ENCODE assay signal across 1 fruit fly cellular context in the genomic region with DNA sequence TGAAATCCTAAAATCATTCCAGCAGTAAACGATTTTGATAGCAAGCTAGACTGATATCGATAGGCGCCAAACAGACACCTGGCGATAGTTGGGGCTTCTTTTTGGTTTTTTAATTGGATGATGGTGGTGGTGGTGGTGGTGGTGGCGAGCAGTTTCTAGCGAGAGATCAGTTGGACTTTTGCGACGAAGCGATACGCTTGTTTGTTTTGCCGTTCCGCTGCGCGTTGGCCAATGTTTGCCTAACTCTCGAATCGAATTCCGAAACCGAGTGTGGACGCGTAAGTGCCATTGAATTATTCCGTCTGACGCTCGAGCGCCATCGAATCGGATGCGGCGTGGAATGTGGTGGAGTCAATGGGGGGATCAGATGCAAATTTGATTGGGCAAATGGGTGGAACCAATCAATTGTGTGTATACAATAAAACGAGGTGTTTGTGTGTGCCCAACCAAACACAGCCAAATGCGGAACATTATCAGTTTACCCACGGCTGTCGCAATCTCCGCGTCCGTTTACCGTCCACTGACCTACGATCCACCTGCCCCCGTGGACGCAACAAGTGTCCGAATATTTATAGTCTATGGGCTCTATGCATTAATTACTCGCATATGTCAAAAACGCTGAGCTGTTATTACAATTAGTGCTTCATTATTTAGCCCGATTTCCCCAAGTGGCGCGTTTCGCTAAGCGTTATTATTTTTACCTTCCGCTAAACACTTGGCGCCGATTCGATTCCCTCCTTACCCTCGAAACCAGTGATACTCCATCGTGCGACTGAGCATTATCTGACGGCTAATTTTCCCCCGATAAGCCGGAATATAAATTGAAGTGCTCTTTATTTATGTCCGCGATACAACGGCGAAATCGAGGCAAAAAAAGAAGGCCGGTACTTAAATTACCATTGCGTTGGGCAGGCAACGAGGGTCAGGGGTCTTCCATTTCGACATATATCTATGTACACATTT.
TF ChIP-seq lines count a peak whose summit lies in the region.

Gene CG17292, plus strand, starts transcription at position 91 of the 963 bp plus-strand sequence.

TF ChIP-seq in whole organism, embryonic, 481 proteins besides CTCF, POLR2A, EP300 and RAD21 (continued from another document):
- TF ChIP-seq sqz (GFP tag; optimal IDR thresholded peaks at IDR 0.05; lab: Kevin White, UChicago) (no peak), CG8924 (tag; optimal IDR thresholded peaks at IDR 0.05; lab: Kevin White, UChicago) (peak; percentile 43), ro (GFP tag; IDR thresholded peaks at IDR 0.05; lab: Robert Waterston, UW) (no peak), gcm (GFP tag; optimal IDR thresholded peaks at IDR 0.05; lab: Kevin White, UChicago) (peak; percentile 59), chinmo (GFP tag; IDR thresholded peaks at IDR 0.05; lab: Robert Waterston, UW; ENCODE audit: partially characterized antibody) (peak; percentile 93), CG8359 (GFP tag; optimal IDR thresholded peaks at IDR 0.05; lab: Kevin White, UChicago; ENCODE audit: borderline replicate concordance) (no peak), CG1233 (GFP tag; optimal IDR thresholded peaks at IDR 0.05; lab: Kevin White, UChicago) (peak; percentile 4), CG11398 (GFP tag; optimal IDR thresholded peaks at IDR 0.05; lab: Kevin White, UChicago) (peak; percentile 50), CG15269 (tag; optimal IDR thresholded peaks at IDR 0.05; lab: Kevin White, UChicago) (peak; percentile 63), pan (optimal IDR thresholded peaks at IDR 0.05; lab: Kevin White, UChicago) (no peak), pan (GFP tag; optimal IDR thresholded peaks at IDR 0.05 in 1 of 2, IDR thresholded peaks at IDR 0.05 in 1 of 2) (peak in 1 of 2 experiments; percentile 72), Poxn (GFP tag; IDR thresholded peaks at IDR 0.05; lab: Robert Waterston, UW) (no peak), nerfin-2 (GFP tag; IDR thresholded peaks at IDR 0.05; lab: Robert Waterston, UW; ENCODE audit: partially characterized antibody) (peak; percentile 83), toy (GFP tag; IDR thresholded peaks at IDR 0.05; lab: Robert Waterston, UW) (no peak), row (GFP tag; IDR thresholded peaks at IDR 0.05; lab: Robert Waterston, UW) (peak; percentile 60), sd (tag; optimal IDR thresholded peaks at IDR 0.05; lab: Kevin White, UChicago) (peak; percentile 97), her (GFP tag; optimal IDR thresholded peaks at IDR 0.05; lab: Kevin White, UChicago) (peak; percentile 19), CG4404 (GFP tag; IDR thresholded peaks at IDR 0.05; lab: Robert Waterston, UW) (no peak), CG32772 (GFP tag; IDR thresholded peaks at IDR 0.05; lab: Robert Waterston, UW) (peak; percentile 31; the same call in 1 of the 2 replicates), CG30403 (GFP tag; optimal IDR thresholded peaks at IDR 0.05; lab: Kevin White, UChicago) (no peak), CG17829 (tag; optimal IDR thresholded peaks at IDR 0.05; lab: Kevin White, UChicago) (no peak), kah (GFP tag; optimal IDR thresholded peaks at IDR 0.05; lab: Kevin White, UChicago) (peak; percentile 86), CG2889 (GFP tag; IDR thresholded peaks at IDR 0.05; lab: Robert Waterston, UW) (no peak), CG11695 (GFP tag; IDR thresholded peaks at IDR 0.05; lab: Robert Waterston, UW) (peak; percentile 48; the same call in 1 of the 3 replicates), Xbp1 (GFP tag; optimal IDR thresholded peaks at IDR 0.05; lab: Kevin White, UChicago) (peak; percentile 12), D19B (GFP tag; optimal IDR thresholded peaks at IDR 0.05; lab: Kevin White, UChicago) (no peak), cwo (GFP tag; optimal IDR thresholded peaks at IDR 0.05; lab: Kevin White, UChicago) (peak; percentile 52), h (optimal IDR thresholded peaks at IDR 0.05; lab: Kevin White, UChicago) (no peak), CG8290 (GFP tag; optimal IDR thresholded peaks at IDR 0.05; lab: Kevin White, UChicago) (no peak), CG8290 (tag; optimal IDR thresholded peaks at IDR 0.05; lab: Kevin White, UChicago) (peak in 1 of 2 experiments; percentile 88), ara (GFP tag; IDR thresholded peaks at IDR 0.05; lab: Robert Waterston, UW) (no peak), pho (GFP tag; optimal IDR thresholded peaks at IDR 0.05; lab: Kevin White, UChicago) (peak; percentile 37), CG1832 (GFP tag; optimal IDR thresholded peaks at IDR 0.05; lab: Kevin White, UChicago) (no peak), knrl (GFP tag; IDR thresholded peaks at IDR 0.05; lab: Robert Waterston, UW; ENCODE audit: partially characterized antibody) (peak; percentile 91), danr (GFP tag; IDR thresholded peaks at IDR 0.05; lab: Robert Waterston, UW) (no peak), jumu (GFP tag; optimal IDR thresholded peaks at IDR 0.05; lab: Kevin White, UChicago) (no peak), ssp (GFP tag; IDR thresholded peaks at IDR 0.05; lab: Robert Waterston, UW) (peak; percentile 14; the same call in 1 of the 2 replicates), Dfd (GFP tag; optimal IDR thresholded peaks at IDR 0.05; lab: Kevin White, UChicago) (no peak), CG17802 (tag; optimal IDR thresholded peaks at IDR 0.05; lab: Kevin White, UChicago) (no peak), ewg (GFP tag; optimal IDR thresholded peaks at IDR 0.05; lab: Kevin White, UChicago) (peak; percentile 9), CG3065 (GFP tag; optimal IDR thresholded peaks at IDR 0.05; lab: Kevin White, UChicago) (no peak), CG9437 (GFP tag; optimal IDR thresholded peaks at IDR 0.05; lab: Kevin White, UChicago) (no peak), slp2 (GFP tag; optimal IDR thresholded peaks at IDR 0.05; lab: Kevin White, UChicago) (no peak), CG14667 (GFP tag; IDR thresholded peaks at IDR 0.05; lab: Robert Waterston, UW) (no peak), CG7372 (GFP tag; IDR thresholded peaks at IDR 0.05; lab: Robert Waterston, UW) (peak; percentile 43; the same call in 1 of the 2 replicates), CG7963 (GFP tag; IDR thresholded peaks at IDR 0.05; lab: Robert Waterston, UW; ENCODE audit: partially characterized antibody) (peak; percentile 90), CG34422 (GFP tag; IDR thresholded peaks at IDR 0.05; lab: Robert Waterston, UW) (peak; percentile 77; the same call in 1 of the 3 replicates), repo (GFP tag; optimal IDR thresholded peaks at IDR 0.05; lab: Kevin White, UChicago) (peak; percentile 26), CG18599 (GFP tag; optimal IDR thresholded peaks at IDR 0.05; lab: Kevin White, UChicago) (peak; percentile 56), CG13424 (tag; optimal IDR thresholded peaks at IDR 0.05; lab: Kevin White, UChicago) (peak; percentile 61), CG4282 (GFP tag; optimal IDR thresholded peaks at IDR 0.05; lab: Kevin White, UChicago) (peak; percentile 39), CG15696 (tag; optimal IDR thresholded peaks at IDR 0.05; lab: Kevin White, UChicago) (no peak), Lpt (GFP tag; optimal IDR thresholded peaks at IDR 0.05; lab: Kevin White, UChicago) (no peak), D (optimal IDR thresholded peaks at IDR 0.05; lab: Kevin White, UChicago) (no peak), D (GFP tag; optimal IDR thresholded peaks at IDR 0.05; lab: Kevin White, UChicago) (no peak), ttk (GFP tag; IDR thresholded peaks at IDR 0.05; lab: Robert Waterston, UW) (no peak; the same call in 1 of the 2 replicates), psq (GFP tag; optimal IDR thresholded peaks at IDR 0.05; lab: Kevin White, UChicago) (no peak), CG18619 (GFP tag; optimal IDR thresholded peaks at IDR 0.05; lab: Kevin White, UChicago) (peak; percentile 61), CG14050 (GFP tag; IDR thresholded peaks at IDR 0.05; lab: Robert Waterston, UW) (no peak), vfl (GFP tag; optimal IDR thresholded peaks at IDR 0.05; lab: Kevin White, UChicago) (no peak), tio (GFP tag; optimal IDR thresholded peaks at IDR 0.05; lab: Kevin White, UChicago) (no peak), CG10267 (tag; optimal IDR thresholded peaks at IDR 0.05; lab: Kevin White, UChicago) (peak; percentile 16), CG32767 (GFP tag; IDR thresholded peaks at IDR 0.05; lab: Robert Waterston, UW) (peak; percentile 33; the same call in 1 of the 2 replicates), cg (GFP tag; optimal IDR thresholded peaks at IDR 0.05; lab: Kevin White, UChicago) (peak; percentile 51), E2f2 (GFP tag; IDR thresholded peaks at IDR 0.05; lab: Robert Waterston, UW) (peak; percentile 66), CG9215 (GFP tag; IDR thresholded peaks at IDR 0.05; lab: Robert Waterston, UW) (no peak), tgo (GFP tag; IDR thresholded peaks at IDR 0.05; lab: Robert Waterston, UW) (peak; percentile 46; the same call in 2 of the 3 replicates), CG9876 (GFP tag; optimal IDR thresholded peaks at IDR 0.05; lab: Kevin White, UChicago) (no peak), slou (GFP tag; optimal IDR thresholded peaks at IDR 0.05; lab: Kevin White, UChicago) (no peak), CG14860 (GFP tag; IDR thresholded peaks at IDR 0.05; lab: Robert Waterston, UW; ENCODE audit: partially characterized antibody) (peak; percentile 80), gem (tag; optimal IDR thresholded peaks at IDR 0.05; lab: Kevin White, UChicago) (peak; percentile 41), CG7786 (GFP tag; optimal IDR thresholded peaks at IDR 0.05; lab: Kevin White, UChicago) (no peak), CG6765 (GFP tag; optimal IDR thresholded peaks at IDR 0.05; lab: Kevin White, UChicago) (peak; percentile 29), zf30C (GFP tag; optimal IDR thresholded peaks at IDR 0.05; lab: Kevin White, UChicago) (no peak), HmgD (GFP tag; optimal IDR thresholded peaks at IDR 0.05; lab: Kevin White, UChicago) (peak; percentile 16), CG6854 (GFP tag; optimal IDR thresholded peaks at IDR 0.05; lab: Kevin White, UChicago) (no peak), rib (GFP tag; IDR thresholded peaks at IDR 0.05; lab: Robert Waterston, UW) (peak; percentile 92), CG8765 (GFP tag; IDR thresholded peaks at IDR 0.05; lab: Robert Waterston, UW) (no peak), CG9797 (GFP tag; optimal IDR thresholded peaks at IDR 0.05; lab: Kevin White, UChicago) (peak; percentile 13), CG13624 (GFP tag; optimal IDR thresholded peaks at IDR 0.05; lab: Kevin White, UChicago) (peak; percentile 69), CG15073 (GFP tag; optimal IDR thresholded peaks at IDR 0.05; lab: Kevin White, UChicago) (no peak), CG18764 (GFP tag; optimal IDR thresholded peaks at IDR 0.05; lab: Kevin White, UChicago) (peak; percentile 76), Pdp1 (GFP tag; optimal IDR thresholded peaks at IDR 0.05; lab: Kevin White, UChicago) (peak in 1 of 2 experiments; percentile 56), fd102C (GFP tag; optimal IDR thresholded peaks at IDR 0.05; lab: Kevin White, UChicago) (no peak), Med (GFP tag; lab: Kevin White, UChicago) (peak; percentile 95)
TF ChIP-seq in whole organism, embryonic: peak in this region for 287.
